Worm (Caenorhabditis elegans): Measurements from ENCODE around the gene gop-2.
A peak's percentile ranks its signal among the peaks of the same experiment; 100 is the strongest.

DNA sequence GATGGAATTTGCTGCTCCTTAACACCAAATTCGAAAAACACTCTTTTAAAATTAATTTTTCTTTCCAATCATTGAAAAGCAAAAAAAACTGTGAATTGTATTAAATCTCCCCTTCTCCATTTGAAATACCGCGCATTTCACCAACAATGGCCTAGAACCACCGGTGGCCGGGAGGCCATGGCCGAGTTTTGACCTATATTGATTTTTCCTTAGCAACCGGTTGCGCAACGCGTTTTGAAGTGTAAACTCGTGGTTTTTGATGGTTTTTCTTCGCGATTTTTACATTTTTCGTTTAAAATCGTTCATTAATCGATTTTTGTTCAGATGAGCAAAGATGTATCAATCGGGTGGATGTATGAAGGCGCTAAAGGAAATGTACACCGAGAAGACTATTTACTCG, 49.5 kb downstream of the gop-2 start, which contains the start of gene mog-3:
- TF ChIP-seq Y55F3AM.14 (GFP tag; optimal IDR thresholded peaks at IDR 0.05), result no peak
- peak; percentile 54 for TF ChIP-seq ama-1 (optimal IDR thresholded peaks at IDR 0.05)
- TF ChIP-seq sma-9 (GFP tag; optimal IDR thresholded peaks at IDR 0.05), result peak; percentile 74
- TF ChIP-seq sma-9 (tag; optimal IDR thresholded peaks at IDR 0.05), result no peak
- TF ChIP-seq fos-1 (tag; optimal IDR thresholded peaks at IDR 0.05), result peak; percentile 9
- TF ChIP-seq zag-1 (tag; optimal IDR thresholded peaks at IDR 0.05), result no peak
- no peak for TF ChIP-seq mdl-1 (tag; optimal IDR thresholded peaks at IDR 0.05)
- TF ChIP-seq egl-27 (tag; optimal IDR thresholded peaks at IDR 0.05), result no peak
- TF ChIP-seq nhr-11 (tag; optimal IDR thresholded peaks at IDR 0.05), result no peak
- no peak for TF ChIP-seq ztf-4 (tag; optimal IDR thresholded peaks at IDR 0.05)
- no peak for TF ChIP-seq nhr-237 (tag; optimal IDR thresholded peaks at IDR 0.05)
- no peak for TF ChIP-seq snpc-4 (tag; optimal IDR thresholded peaks at IDR 0.05)
- TF ChIP-seq nhr-77 (tag; optimal IDR thresholded peaks at IDR 0.05), result no peak

Data from whole organism, L2 larva.